Worm (Caenorhabditis elegans): ENCODE measurements around the gene mml-1.

mml-1 gene

DNA sequence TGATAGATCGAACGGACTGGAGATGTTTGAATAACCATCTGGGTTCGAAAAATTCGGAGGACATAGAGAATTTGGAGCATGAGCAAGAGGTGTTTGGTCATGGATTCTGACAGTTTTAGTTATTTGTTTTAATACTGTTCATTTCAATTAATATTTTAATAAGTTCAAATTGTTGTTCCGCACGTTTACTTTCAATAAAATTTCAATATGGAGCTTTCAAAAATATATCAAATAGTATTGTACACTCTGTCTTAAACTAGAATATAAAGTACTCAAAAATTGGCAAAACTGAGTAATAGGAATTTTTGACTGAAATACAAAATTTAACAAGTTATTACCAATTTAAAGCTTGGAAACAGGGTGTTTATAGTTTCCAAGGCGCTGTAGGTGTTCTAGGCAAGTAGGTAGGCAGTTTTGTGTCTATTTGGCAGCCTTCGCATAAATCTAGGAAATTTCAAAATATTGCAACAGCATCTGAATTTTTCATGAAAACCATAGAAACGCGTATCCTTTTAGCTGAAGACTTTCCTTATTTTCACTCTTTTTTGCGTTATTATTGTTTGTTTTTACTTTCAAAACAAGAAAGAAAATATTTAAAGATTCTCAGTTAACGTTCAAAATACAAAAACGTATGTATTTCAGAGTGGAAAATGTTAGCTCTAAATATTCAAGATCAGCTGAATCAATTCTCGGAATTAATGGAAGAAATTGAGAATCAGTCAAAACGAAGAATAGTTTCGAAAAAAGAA is 7.3 kb downstream of the mml-1 start, which contains the start of the genes T20B12.5 and T20B12.4:
T20B12.5 (minus strand) TSS at position 101 of the 749 bp plus-strand sequence.
T20B12.4 (plus strand) TSS at position 699 of the 749 bp plus-strand sequence.
- no peak for TF ChIP-seq unc-62 (GFP tag; optimal IDR thresholded peaks at IDR 0.05)

DNA sequence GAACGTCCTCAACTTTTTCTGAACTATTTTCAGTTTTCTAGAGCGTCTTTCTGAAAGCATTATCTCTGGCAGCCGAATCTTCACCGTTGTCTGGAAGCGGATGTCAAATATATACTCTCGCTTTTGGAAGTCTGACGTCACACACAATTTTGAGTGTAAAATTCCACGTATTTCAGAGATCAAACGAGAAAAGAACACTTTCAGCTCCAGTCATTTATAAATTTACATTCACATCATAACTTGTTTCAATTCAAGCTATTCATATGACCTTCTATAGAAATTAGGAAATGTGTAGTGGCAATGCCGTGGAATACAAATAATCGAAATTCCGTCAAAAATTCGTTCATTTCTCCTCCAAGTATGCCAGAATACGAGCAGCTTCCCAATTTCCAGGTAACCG is 8.9 kb downstream of the mml-1 start, which contains the start of gene F08F8.11:
F08F8.11 (plus strand) TSS at position 301 of the 400 bp plus-strand sequence.
- no peak for TF ChIP-seq unc-62 (GFP tag; optimal IDR thresholded peaks at IDR 0.05)

ce11 chrIII:7359037-7359548 is 15.4 kb downstream of the mml-1 start, which contains the start of the genes eco-1 and hmgr-1:
Gene eco-1, minus strand, starts transcription at chrIII:7359095.
Gene hmgr-1, plus strand, starts transcription at chrIII:7359498.
- TF ChIP-seq unc-62 (GFP tag; optimal IDR thresholded peaks at IDR 0.05), result no peak

ce11 chrIII:7358627-7359026 is 15.9 kb downstream of the mml-1 start:
- no peak for TF ChIP-seq unc-62 (GFP tag; optimal IDR thresholded peaks at IDR 0.05)

- no peak for TF ChIP-seq unc-62 (GFP tag; optimal IDR thresholded peaks at IDR 0.05)
These were observed 17.2 kb downstream of the mml-1 start, which contains the start of gene F08F8.10 for ce11 chrIII:7357356-7357755. Gene F08F8.10, minus strand, starts transcription at chrIII:7357393.

- TF ChIP-seq unc-62 (GFP tag; optimal IDR thresholded peaks at IDR 0.05), result no peak
These were observed 20.7 kb downstream of the mml-1 start, which contains the start of gene F08F8.9 for ce11 chrIII:7353871-7354270. Gene F08F8.9, minus strand, starts transcription at chrIII:7353971.

DNA sequence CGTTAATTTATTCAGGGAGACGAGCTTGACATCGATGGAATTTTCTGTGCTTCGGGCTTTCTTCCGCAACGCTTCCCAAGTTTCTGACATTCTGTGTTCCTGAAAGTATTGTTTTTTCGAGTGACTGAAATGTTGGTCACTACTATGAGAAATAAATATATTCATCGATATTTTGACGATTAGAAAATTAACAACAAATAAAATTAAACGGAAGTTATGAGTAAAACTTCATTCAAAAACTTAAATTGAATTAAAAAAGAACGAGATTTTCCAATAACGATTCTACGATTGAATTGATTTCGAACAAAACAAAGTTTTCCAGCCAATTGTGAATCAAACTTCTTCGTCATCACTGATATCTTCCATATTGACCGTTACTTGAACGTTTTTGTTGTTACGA is 25.5 kb downstream of the mml-1 start, which contains the start of gene gos-28:
gos-28 (minus strand) TSS at position 101 of the 400 bp plus-strand sequence.
- no peak for TF ChIP-seq unc-62 (GFP tag; optimal IDR thresholded peaks at IDR 0.05)

- no peak for TF ChIP-seq unc-62 (GFP tag; optimal IDR thresholded peaks at IDR 0.05)
These were observed 27.5 kb downstream of the mml-1 start, which contains the start of gene F08F8.7 for ce11 chrIII:7347049-7347448. Gene F08F8.7, minus strand, starts transcription at chrIII:7347149.

DNA sequence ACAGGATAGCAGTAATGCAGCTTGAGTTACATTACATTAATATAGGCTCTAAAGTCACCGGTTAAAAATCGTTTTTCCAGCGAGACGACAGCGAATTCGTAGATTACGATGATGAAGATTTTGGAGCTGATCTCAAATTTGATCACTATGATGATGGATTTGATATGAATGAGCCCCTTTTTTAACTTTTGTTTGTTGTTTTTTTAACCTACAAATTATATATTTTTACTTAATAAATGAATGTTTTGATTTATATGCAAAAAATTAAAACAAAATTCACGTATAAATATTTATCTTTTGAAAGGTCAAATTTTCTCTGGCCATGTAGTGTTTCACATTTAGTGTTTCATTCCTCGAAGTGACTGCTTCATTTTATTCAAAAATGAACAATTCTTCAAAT is 31.1 kb downstream of the mml-1 start, which contains the start of gene F08F8.6:
F08F8.6 (plus strand) TSS at position 301 of the 400 bp plus-strand sequence.
- no peak for TF ChIP-seq unc-62 (GFP tag; optimal IDR thresholded peaks at IDR 0.05)

- no peak for TF ChIP-seq unc-62 (GFP tag; optimal IDR thresholded peaks at IDR 0.05)
These were observed 35.4 kb downstream of the mml-1 start for ce11 chrIII:7339138-7339537.

DNA sequence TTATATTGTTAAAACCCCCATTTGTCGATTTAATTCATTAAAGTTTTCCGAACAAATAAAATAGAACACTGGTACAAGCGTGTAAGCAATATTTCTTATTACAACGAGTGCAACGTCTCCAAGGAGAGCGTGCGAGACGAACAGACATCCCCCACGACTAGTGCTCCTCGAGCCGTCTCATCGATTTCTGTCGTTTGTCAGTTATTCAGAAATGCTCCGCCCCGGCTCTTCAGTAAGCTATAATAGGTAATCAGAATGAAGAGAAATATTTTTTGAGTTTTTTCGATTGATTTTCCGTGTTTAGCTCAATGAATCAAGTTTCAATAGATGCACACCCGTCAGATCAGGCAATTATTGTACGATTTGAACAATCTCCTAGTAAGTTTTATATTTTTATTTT is 35.8 kb downstream of the mml-1 start, which contains the start of gene kap-1:
kap-1 (plus strand) TSS at position 143 of the 400 bp plus-strand sequence.
- TF ChIP-seq unc-62 (GFP tag; optimal IDR thresholded peaks at IDR 0.05), result no peak

ce11 chrIII:7338009-7338408 is 36.5 kb downstream of the mml-1 start:
- no peak for TF ChIP-seq unc-62 (GFP tag; optimal IDR thresholded peaks at IDR 0.05)

DNA sequence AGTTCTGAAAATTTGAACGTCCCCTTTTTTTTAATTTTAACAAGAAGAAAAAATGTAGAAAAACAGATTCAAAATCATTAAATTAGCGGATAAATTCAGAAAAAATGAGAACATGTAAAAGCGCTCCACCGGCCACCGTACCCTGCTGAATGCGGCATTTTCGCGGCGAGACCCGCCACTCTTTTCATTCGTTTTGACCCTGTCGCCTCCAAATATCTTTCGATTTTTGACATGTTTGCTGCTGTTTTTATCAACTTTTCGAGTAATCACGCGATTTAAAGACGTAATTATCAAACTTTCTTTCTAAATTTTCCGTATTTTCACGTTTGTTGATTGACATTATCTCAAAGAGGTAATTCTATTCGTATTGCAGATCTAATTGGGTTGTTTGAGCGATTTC is 38.3 kb downstream of the mml-1 start, which contains the start of gene gsp-2:
gsp-2 (plus strand) TSS at position 374 of the 400 bp plus-strand sequence.
- no peak for TF ChIP-seq unc-62 (GFP tag; optimal IDR thresholded peaks at IDR 0.05)

- no peak for TF ChIP-seq unc-62 (GFP tag; optimal IDR thresholded peaks at IDR 0.05)
These were observed 39.3 kb downstream of the mml-1 start, which contains the start of gene F56C9.10 for ce11 chrIII:7335220-7335619. Gene F56C9.10, minus strand, starts transcription at chrIII:7335316.

ce11 chrIII:7331671-7332070 is 42.9 kb downstream of the mml-1 start:
- TF ChIP-seq unc-62 (GFP tag; optimal IDR thresholded peaks at IDR 0.05), result no peak

DNA sequence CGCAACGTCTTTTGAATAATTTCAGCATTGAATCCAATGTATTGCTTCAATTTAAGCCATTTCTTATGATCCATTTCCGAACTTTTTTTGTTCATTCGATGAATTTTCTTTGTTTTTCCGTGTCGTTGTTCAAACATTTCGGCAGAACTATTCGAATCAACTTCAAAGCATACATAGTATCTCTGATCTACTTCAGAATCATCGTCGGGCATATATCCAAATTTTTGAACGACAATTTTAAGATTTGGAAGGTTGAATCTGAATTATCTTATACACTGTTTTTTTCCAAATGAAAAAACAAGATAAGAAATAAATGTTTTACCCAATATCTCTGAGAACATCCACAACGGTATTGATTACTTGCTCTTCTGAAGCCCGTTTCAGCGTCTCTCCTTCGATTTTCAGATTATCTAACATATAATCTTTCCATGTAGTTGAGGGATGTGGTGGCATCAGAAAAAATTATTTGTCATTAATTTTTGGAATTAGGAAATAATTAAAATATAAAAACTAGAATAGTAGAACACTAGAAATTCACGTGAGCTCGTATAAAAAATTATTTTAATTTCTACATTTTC is 45.3 kb downstream of the mml-1 start, which contains the start of gene lab-2:
lab-2 (minus strand) TSS at position 453 of the 578 bp plus-strand sequence.
- TF ChIP-seq unc-62 (GFP tag; optimal IDR thresholded peaks at IDR 0.05), result no peak
